Worm (Caenorhabditis elegans): ENCODE data around the gene nphp-4.

Gene nphp-4

DNA sequence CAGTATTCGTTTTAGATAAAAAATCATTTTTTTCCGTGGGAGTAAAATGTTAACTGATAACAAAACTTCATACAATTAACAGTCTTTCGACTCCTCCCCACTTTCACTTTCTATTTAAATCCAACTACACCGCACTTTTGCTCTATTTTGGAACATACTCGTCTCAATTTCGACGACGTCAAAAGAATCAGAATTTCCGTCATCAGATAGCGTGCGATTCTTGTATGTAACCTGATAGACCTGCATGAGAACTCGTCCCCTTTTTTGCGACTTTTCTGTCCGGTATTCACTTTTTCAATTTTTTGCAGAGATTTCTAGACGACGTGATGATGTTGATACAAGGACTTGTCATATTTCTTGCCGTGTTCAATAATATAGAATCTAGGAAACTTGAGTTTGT, 10.2 kb downstream of the nphp-4 start, which contains the start of gene pho-8:
Gene pho-8 (plus strand): TSS at position 301 of the 400 bp plus-strand sequence.
- TF ChIP-seq ztf-23 (GFP tag; IDR thresholded peaks at IDR 0.05), result no peak
- TF ChIP-seq med-1 (GFP tag; optimal IDR thresholded peaks at IDR 0.05; ENCODE audit: insufficient read depth), result no peak
- TF ChIP-seq flt-1 (GFP tag; IDR thresholded peaks at IDR 0.05), result no peak
- TF ChIP-seq ref-1 (GFP tag; conservative IDR thresholded peaks at IDR 0.05), result no peak
- TF ChIP-seq klf-2 (GFP tag; conservative IDR thresholded peaks at IDR 0.05), result no peak
- TF ChIP-seq cog-1 (tag; optimal IDR thresholded peaks at IDR 0.05), result no peak
- TF ChIP-seq ztf-29 (GFP tag; IDR thresholded peaks at IDR 0.05), result no peak
- TF ChIP-seq T22C8.4 (GFP tag; IDR thresholded peaks at IDR 0.05), result no peak
- no peak for TF ChIP-seq tab-1 (GFP tag; IDR thresholded peaks at IDR 0.05)

DNA sequence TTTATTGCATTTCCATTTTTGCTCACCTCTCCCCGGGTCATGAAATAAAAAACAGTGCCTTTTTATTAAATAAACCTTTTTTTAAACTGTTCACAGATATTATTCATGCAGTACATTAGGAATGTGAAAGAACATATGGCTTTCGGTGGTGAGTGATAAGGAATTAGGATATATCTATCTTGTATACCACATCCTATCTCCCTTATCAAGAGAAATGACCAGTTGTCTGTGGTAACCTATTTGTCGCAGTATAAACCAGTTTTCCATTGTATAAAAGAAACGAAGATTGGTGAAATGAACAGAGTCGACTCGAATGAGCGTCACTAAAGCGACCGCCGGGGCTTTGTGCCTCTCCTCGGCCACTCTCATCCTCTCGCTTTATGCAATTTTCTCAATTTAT, 14.2 kb downstream of the nphp-4 start, which contains the start of gene col-158:
Gene col-158 (plus strand): TSS at position 301 of the 400 bp plus-strand sequence.
- TF ChIP-seq flt-1 (GFP tag; IDR thresholded peaks at IDR 0.05), result no peak
- TF ChIP-seq ztf-29 (GFP tag; IDR thresholded peaks at IDR 0.05), result no peak
- TF ChIP-seq T22C8.4 (GFP tag; IDR thresholded peaks at IDR 0.05), result no peak
- TF ChIP-seq klf-2 (GFP tag; conservative IDR thresholded peaks at IDR 0.05), result no peak
- TF ChIP-seq med-1 (GFP tag; optimal IDR thresholded peaks at IDR 0.05; ENCODE audit: insufficient read depth), result no peak
- TF ChIP-seq ref-1 (GFP tag; conservative IDR thresholded peaks at IDR 0.05), result no peak

ce11 chrV:11826967-11827366, 16.6 kb downstream of the nphp-4 start, which contains the start of the genes mpst-1 and D2023.6:
Gene mpst-1 (minus strand): TSS chrV:11827067.
Gene D2023.6 (plus strand): TSS chrV:11827354.
- no peak for TF ChIP-seq T22C8.4 (GFP tag; IDR thresholded peaks at IDR 0.05)
- no peak for TF ChIP-seq med-1 (GFP tag; optimal IDR thresholded peaks at IDR 0.05; ENCODE audit: insufficient read depth)
- no peak for TF ChIP-seq flt-1 (GFP tag; IDR thresholded peaks at IDR 0.05)
- no peak for TF ChIP-seq ztf-23 (GFP tag; IDR thresholded peaks at IDR 0.05)
- TF ChIP-seq ztf-29 (GFP tag; IDR thresholded peaks at IDR 0.05), result no peak
- no peak for TF ChIP-seq klf-2 (GFP tag; conservative IDR thresholded peaks at IDR 0.05)

- TF ChIP-seq klf-2 (GFP tag; conservative IDR thresholded peaks at IDR 0.05), result no peak
- no peak for TF ChIP-seq T22C8.4 (GFP tag; IDR thresholded peaks at IDR 0.05)
- no peak for TF ChIP-seq ref-1 (GFP tag; conservative IDR thresholded peaks at IDR 0.05)
- TF ChIP-seq ztf-29 (GFP tag; IDR thresholded peaks at IDR 0.05), result no peak
- no peak for TF ChIP-seq tab-1 (GFP tag; IDR thresholded peaks at IDR 0.05)
- no peak for TF ChIP-seq ztf-23 (GFP tag; IDR thresholded peaks at IDR 0.05)
- no peak for TF ChIP-seq cog-1 (tag; optimal IDR thresholded peaks at IDR 0.05)
- TF ChIP-seq flt-1 (GFP tag; IDR thresholded peaks at IDR 0.05), result no peak
- TF ChIP-seq med-1 (GFP tag; optimal IDR thresholded peaks at IDR 0.05; ENCODE audit: insufficient read depth), result no peak
Observed at ce11 chrV:11825662-11826061, 17.9 kb downstream of the nphp-4 start, which contains the start of gene D2023.4. Gene D2023.4 (minus strand): TSS chrV:11825762.

DNA sequence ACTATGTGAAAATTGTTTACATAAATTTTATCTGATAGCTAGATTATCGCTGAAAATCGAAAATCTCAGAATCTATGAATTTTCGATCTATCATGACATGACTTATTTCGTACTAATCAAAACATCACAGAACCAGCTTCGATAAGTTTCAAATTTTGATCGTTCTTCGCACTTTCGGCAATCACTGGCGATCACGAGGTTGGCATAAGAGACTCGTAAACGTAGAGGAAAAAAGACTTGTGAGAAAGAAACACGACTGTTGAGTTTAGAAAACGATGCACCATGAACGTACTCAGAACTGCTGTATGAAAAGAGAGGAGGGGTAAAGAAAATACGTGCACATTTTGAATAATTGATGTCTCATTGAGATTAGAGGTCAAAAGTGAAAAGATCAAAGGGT, 19.6 kb downstream of the nphp-4 start:
- TF ChIP-seq cog-1 (tag; optimal IDR thresholded peaks at IDR 0.05) (no peak), tab-1 (GFP tag; IDR thresholded peaks at IDR 0.05) (no peak), klf-2 (GFP tag; conservative IDR thresholded peaks at IDR 0.05) (no peak), ztf-29 (GFP tag; IDR thresholded peaks at IDR 0.05) (no peak), ztf-23 (GFP tag; IDR thresholded peaks at IDR 0.05) (no peak), flt-1 (GFP tag; IDR thresholded peaks at IDR 0.05) (no peak), med-1 (GFP tag; optimal IDR thresholded peaks at IDR 0.05; ENCODE audit: insufficient read depth) (no peak), T22C8.4 (GFP tag; IDR thresholded peaks at IDR 0.05) (no peak), ref-1 (GFP tag; conservative IDR thresholded peaks at IDR 0.05) (no peak)

- TF ChIP-seq klf-2 (GFP tag; conservative IDR thresholded peaks at IDR 0.05) (no peak), ref-1 (GFP tag; conservative IDR thresholded peaks at IDR 0.05) (no peak), ztf-23 (GFP tag; IDR thresholded peaks at IDR 0.05) (no peak), cog-1 (tag; optimal IDR thresholded peaks at IDR 0.05) (no peak), med-1 (GFP tag; optimal IDR thresholded peaks at IDR 0.05; ENCODE audit: insufficient read depth) (no peak), tab-1 (GFP tag; IDR thresholded peaks at IDR 0.05) (no peak), ztf-29 (GFP tag; IDR thresholded peaks at IDR 0.05) (no peak), flt-1 (GFP tag; IDR thresholded peaks at IDR 0.05) (no peak), T22C8.4 (GFP tag; IDR thresholded peaks at IDR 0.05) (no peak)
Observed at ce11 chrV:11822461-11822939, 21.0 kb downstream of the nphp-4 start, which contains the start of gene pyc-1. Gene pyc-1 (minus strand): TSS chrV:11822529.

- no peak for TF ChIP-seq T22C8.4 (GFP tag; IDR thresholded peaks at IDR 0.05)
- TF ChIP-seq med-1 (GFP tag; optimal IDR thresholded peaks at IDR 0.05; ENCODE audit: insufficient read depth), result no peak
- TF ChIP-seq tab-1 (GFP tag; IDR thresholded peaks at IDR 0.05), result no peak
Observed at ce11 chrV:11820551-11820950, 23.0 kb downstream of the nphp-4 start.

- TF ChIP-seq flt-1 (GFP tag; IDR thresholded peaks at IDR 0.05) (no peak), T22C8.4 (GFP tag; IDR thresholded peaks at IDR 0.05) (no peak), klf-2 (GFP tag; conservative IDR thresholded peaks at IDR 0.05) (no peak), ref-1 (GFP tag; conservative IDR thresholded peaks at IDR 0.05) (no peak), med-1 (GFP tag; optimal IDR thresholded peaks at IDR 0.05; ENCODE audit: insufficient read depth) (no peak), cog-1 (tag; optimal IDR thresholded peaks at IDR 0.05) (no peak), ztf-29 (GFP tag; IDR thresholded peaks at IDR 0.05) (no peak), tab-1 (GFP tag; IDR thresholded peaks at IDR 0.05) (no peak), ztf-23 (GFP tag; IDR thresholded peaks at IDR 0.05) (no peak)
Observed at ce11 chrV:11819451-11819850, 24.1 kb downstream of the nphp-4 start.

ce11 chrV:11818786-11819185, 24.7 kb downstream of the nphp-4 start:
- TF ChIP-seq ref-1 (GFP tag; conservative IDR thresholded peaks at IDR 0.05) (no peak), med-1 (GFP tag; optimal IDR thresholded peaks at IDR 0.05; ENCODE audit: insufficient read depth) (no peak)

ce11 chrV:11818064-11818463, 25.5 kb downstream of the nphp-4 start:
- TF ChIP-seq ztf-23 (GFP tag; IDR thresholded peaks at IDR 0.05), result 0 out of 2 replicates have a peak, but pooled peaks have one; percentile 29
- no peak for TF ChIP-seq ztf-29 (GFP tag; IDR thresholded peaks at IDR 0.05)
